Worm (Caenorhabditis elegans) whole organism, early embryonic: ENCODE results near the gene bre-3.

Experiments
- B0310.2 ChIP-seq: sonication (generic microtip); optimal IDR thresholded peaks from 2 replicates; lab custom pipeline; 2016; ENCODE audit warnings: mild to moderate bottlenecking, missing genetic modification characterization, missing compliant biosample characterization
- aly-1 ChIP-seq: sonication (generic microtip); optimal IDR thresholded peaks from 2 replicates; lab custom pipeline; 2016; ENCODE audit warnings: missing genetic modification characterization, missing compliant biosample characterization
- hnd-1 ChIP-seq: sonication (generic microtip); optimal IDR thresholded peaks from 2 replicates; lab custom pipeline; 2016; ENCODE audit warnings: missing genetic modification characterization, missing compliant biosample characterization
- sea-1 ChIP-seq: fragments of 200-800 bp; sonication (Bioruptor generic); conservative IDR thresholded peaks from 2 replicates; pipeline ENCODE4 v1.3.6; 2022; ENCODE audit warnings: missing genetic modification characterization, missing compliant biosample characterization
- tra-4 ChIP-seq: sonication (generic microtip); optimal IDR thresholded peaks from 2 replicates; lab custom pipeline; 2017; ENCODE audit warnings: missing genetic modification characterization, missing compliant biosample characterization

DNA sequence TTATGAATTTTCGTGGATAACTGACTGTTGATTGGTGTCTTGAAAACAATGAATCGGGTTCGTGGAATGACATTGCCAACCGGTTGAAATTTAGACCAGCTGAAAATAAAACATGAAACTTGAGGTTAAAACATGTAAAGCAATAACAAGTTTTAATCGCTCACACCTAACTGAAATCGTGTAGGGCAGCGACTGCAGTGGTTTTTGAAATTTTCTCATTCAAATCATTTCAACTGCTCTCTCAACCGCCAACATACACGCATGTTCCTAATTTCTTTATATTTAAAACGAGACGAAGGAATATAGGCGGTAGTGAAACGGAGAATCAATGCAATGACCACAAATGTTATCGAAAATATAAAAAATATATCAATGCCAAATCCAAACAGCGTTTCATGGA is 42.4 kb downstream of the bre-3 start:
- TF ChIP-seq B0310.2 (tag; lab: Kevin White, UChicago) (no peak), hnd-1 (tag; lab: Kevin White, UChicago) (no peak), aly-1 (no peak), sea-1 (GFP tag; lab: Robert Waterston, UW) (no peak), tra-4 (tag; lab: Kevin White, UChicago) (no peak)
